Fruit fly (Drosophila melanogaster): ENCODE measurements around the gene Ptpmeg.

Ptpmeg gene

DNA sequence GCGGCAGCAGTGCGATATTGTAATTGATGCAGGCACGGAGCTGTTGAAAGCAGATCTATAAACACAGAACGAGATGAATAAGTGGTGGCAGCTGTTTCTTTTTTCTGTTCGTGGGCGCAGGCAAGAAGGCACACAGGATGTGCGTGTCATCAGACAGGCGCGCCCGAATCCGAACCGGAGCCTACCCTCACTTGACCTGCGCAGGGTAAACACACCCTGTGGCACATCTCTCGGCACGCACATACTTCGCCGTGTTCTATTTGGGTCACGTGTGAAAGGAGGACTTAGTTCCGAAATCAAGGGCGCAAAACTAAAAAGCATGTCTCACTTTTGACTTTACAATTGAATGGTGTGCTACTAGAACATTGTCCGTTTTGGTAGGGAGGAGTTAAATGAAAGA lies 6.4 kb upstream of the Ptpmeg start:
- TF ChIP-seq noc (tag; optimal IDR thresholded peaks at IDR 0.05), result no peak

- no peak for TF ChIP-seq noc (tag; optimal IDR thresholded peaks at IDR 0.05)
Observed at dm6 chr3L:324486-324885, 3.4 kb upstream of the Ptpmeg start, which contains the start of gene CG32344. Gene CG32344 (minus strand): TSS chr3L:324720.

- no peak for TF ChIP-seq noc (tag; optimal IDR thresholded peaks at IDR 0.05)
Observed at dm6 chr3L:329153-329698, 1.3 kb downstream of the Ptpmeg start.

dm6 chr3L:331842-332802 lies 4.2 kb downstream of the Ptpmeg start, which contains the start of gene mthl9:
Gene mthl9 (minus strand): TSS chr3L:332309.
- TF ChIP-seq noc (tag; optimal IDR thresholded peaks at IDR 0.05), result peak; percentile 43

DNA sequence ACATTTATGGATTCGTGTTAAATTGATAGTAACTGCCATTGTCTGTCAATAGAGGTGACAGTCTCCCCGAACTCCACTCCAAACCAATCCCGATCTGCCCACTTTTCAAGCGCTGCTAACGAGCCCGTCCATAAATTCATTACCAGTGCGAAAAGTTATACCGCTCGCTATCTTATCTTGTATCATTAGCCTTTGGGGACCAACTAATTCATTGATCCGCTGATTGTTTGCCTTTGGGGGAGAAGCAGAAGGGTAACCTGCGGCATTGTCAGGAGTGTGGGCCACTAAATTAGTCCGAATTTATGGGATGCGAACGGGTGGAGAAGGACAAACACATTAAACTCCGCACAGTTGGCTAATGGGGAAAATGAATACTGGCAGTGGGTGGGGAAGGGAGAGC lies 9.3 kb downstream of the Ptpmeg start:
- peak; percentile 39 for TF ChIP-seq noc (tag; optimal IDR thresholded peaks at IDR 0.05)

dm6 chr3L:338116-338515 lies 10.2 kb downstream of the Ptpmeg start:
- TF ChIP-seq noc (tag; optimal IDR thresholded peaks at IDR 0.05), result no peak

- TF ChIP-seq noc (tag; optimal IDR thresholded peaks at IDR 0.05), result no peak
Observed at dm6 chr3L:339072-339471, 11.2 kb downstream of the Ptpmeg start.

DNA sequence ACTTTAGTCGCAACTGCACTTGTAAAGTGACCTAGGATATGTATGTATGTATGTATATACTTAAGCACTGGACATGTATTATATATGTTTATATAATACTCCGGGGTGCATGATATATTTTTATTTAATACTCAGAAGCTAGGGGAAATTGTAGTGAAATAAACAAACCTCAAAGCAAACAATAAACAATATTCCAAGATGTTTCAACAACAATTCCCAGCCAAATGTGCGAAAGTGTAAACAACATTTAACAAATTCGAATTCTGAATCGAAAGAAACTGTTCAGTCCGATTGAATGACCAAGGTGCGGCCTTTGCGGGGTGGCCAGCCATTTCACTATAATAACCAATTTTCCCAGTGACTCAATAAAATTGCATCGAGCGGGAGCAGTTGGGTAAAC lies 12.2 kb downstream of the Ptpmeg start:
- no peak for TF ChIP-seq noc (tag; optimal IDR thresholded peaks at IDR 0.05)

- no peak for TF ChIP-seq noc (tag; optimal IDR thresholded peaks at IDR 0.05)
Observed at dm6 chr3L:340569-340968, 12.7 kb downstream of the Ptpmeg start.

DNA sequence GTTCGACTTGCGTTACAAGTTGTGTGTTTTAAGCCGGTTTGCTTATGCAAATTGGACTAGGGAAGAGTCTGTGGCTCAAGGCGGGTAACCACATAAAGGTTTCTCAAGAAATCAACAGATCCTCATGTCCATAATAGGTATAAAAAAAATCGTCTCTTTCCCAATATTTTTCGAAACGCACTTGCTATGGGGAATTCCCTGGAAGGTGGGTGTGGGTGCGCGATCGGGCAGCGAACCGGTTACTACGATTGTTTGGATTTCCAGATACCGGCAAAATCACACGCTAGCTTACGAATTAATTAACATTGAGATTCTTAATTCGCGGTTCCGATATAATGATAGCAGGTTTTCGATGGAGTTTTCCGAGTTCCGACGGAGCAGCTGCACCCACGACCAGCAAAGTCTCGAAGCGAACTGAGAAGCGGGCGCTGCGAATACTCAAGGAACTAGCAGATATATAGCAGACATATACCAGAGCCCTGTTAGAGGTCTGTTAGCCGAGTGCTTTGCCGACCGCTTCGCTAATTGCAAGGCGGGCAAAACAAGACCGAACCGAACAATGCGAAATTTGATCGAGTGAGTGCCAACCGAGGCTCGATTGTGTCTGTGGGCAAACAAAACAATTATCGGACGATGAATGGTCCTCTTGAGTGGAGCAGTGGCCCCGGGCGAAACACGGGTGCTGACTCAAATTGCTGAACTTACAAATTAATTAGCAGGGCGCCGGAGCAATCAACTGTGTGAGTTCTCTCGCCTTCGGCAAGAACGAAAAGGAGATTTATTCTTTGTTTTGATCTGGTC lies 13.4 kb downstream of the Ptpmeg start:
- peak; percentile 18 for TF ChIP-seq noc (tag; optimal IDR thresholded peaks at IDR 0.05)

DNA sequence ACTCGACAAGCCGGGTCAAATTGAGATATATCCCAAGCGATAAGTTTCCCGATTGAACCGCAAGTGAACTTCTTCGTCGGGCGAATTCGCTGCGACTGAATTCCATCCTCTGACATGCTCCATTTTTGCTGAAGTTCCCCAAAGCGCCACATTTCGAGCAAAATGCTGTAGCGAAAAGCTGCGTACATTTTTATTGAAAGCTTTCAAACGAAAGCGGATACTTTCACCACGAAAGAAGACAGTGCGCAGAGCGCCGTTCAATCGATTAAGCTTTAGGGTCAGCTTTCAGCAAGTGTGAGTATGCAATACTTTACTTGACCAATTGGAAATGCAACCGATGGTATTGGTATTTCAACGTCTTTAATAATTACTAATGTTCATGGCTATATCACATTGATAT lies 14.9 kb downstream of the Ptpmeg start, which contains the start of gene mthl10:
Gene mthl10 (minus strand): TSS at position 77 of the 400 bp plus-strand sequence.
- no peak for TF ChIP-seq noc (tag; optimal IDR thresholded peaks at IDR 0.05)

dm6 chr3L:343316-343715 lies 15.4 kb downstream of the Ptpmeg start:
- TF ChIP-seq noc (tag; optimal IDR thresholded peaks at IDR 0.05), result no peak

DNA sequence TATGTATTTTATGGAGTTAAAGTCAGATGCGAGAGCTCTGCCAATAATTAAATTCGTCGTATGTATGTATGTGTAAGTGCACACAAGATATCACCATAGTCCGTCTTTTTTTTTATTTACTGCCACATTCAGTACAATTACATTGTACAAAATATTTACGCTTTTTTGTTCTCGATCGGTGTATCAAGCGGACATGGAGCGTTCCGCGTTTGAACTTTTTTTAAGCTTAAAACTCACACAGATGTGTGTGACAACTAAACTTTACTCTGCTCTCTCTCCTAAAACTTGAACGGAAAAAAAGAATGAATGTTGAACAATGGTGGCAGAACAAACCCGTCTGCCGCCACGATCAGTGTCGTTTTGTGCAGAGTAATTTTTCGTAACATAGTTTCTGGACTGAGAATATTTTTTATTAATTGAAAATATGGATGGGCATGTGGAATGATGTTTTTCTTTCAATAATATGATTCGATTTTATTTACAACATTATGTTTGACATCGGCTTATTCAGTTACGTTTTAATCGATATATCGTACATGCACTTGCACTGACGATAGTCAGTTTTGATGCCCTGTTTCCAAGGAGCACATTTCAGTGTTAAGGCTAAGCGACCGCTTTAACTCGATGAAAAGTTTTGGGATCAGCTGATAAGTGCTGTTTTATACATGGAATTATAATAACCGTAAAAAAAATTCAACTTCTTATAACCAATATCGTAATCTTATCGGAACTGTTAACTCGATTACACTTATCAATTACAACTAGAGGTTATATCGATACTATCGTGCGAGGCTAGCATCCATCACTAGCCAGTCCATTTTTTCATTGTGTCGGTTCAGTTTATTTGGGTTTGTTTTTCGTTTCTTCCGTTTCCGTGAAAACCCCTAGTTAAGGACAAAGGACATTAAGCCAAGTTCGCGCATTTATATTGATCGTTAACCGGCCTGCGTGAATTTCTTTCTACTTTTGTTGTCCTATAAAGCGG lies 19.1 kb downstream of the Ptpmeg start, which contains the start of gene mth:
Gene mth (minus strand): TSS at position 302 of the 985 bp plus-strand sequence.
- TF ChIP-seq noc (tag; optimal IDR thresholded peaks at IDR 0.05), result peak; percentile 36

dm6 chr3L:347641-348405 lies 19.9 kb downstream of the Ptpmeg start:
- no peak for TF ChIP-seq noc (tag; optimal IDR thresholded peaks at IDR 0.05)

All from whole organism, larva.